Worm (Caenorhabditis elegans) whole organism, L4 larva: Measurements from ENCODE around the gene lir-1.

ENCODE experiments used
- ceh-82 ChIP-seq: sonication (generic microtip); optimal IDR thresholded peaks from 2 replicates; lab custom pipeline; 2017; ENCODE audit warnings: missing biosample characterization, missing genetic modification characterization
- fos-1 ChIP-seq: fragments of 150-350 bp; optimal IDR thresholded peaks from 2 replicates; lab custom pipeline; 2014; ENCODE audit warnings: missing biosample characterization, missing genetic modification characterization
- lin-39 ChIP-seq: fragments of 150-350 bp; optimal IDR thresholded peaks from 2 replicates; lab custom pipeline; 2014; ENCODE audit warnings: missing biosample characterization, missing genetic modification reagents, missing genetic modification characterization
- mes-2 ChIP-seq: sonication (generic microtip); optimal IDR thresholded peaks from 2 replicates; lab custom pipeline; 2016; ENCODE audit warnings: missing genotype, mild to moderate bottlenecking, missing genetic modification characterization, missing compliant biosample characterization; ENCODE audit not compliant: poor library complexity, severe bottlenecking
- nhr-237 ChIP-seq: sonication (generic microtip); optimal IDR thresholded peaks from 2 replicates; lab custom pipeline; 2017; ENCODE audit warnings: missing biosample characterization, missing genetic modification characterization
- nhr-25 ChIP-seq: sonication (generic microtip); optimal IDR thresholded peaks from 2 replicates; lab custom pipeline; 2017; ENCODE audit warnings: missing genetic modification characterization, mild to moderate bottlenecking, missing compliant biosample characterization, antibody characterized with exemption, moderate library complexity, borderline replicate concordance; ENCODE audit not compliant: insufficient read depth
- skn-1 ChIP-seq: fragments of 150-350 bp; optimal IDR thresholded peaks from 2 replicates; lab custom pipeline; 2014; ENCODE audit warnings: missing biosample characterization, missing genetic modification characterization
- snpc-4 ChIP-seq: fragments of 150-350 bp; optimal IDR thresholded peaks from 2 replicates; lab custom pipeline; 2014; ENCODE audit warnings: missing biosample characterization, missing genetic modification characterization
- tag-97 ChIP-seq: fragments of 200-800 bp; sonication (Bioruptor generic); IDR thresholded peaks from 2 replicates; pipeline ENCODE4 v1.3.6; 2022; ENCODE audit warnings: missing genetic modification characterization, missing compliant biosample characterization

DNA sequence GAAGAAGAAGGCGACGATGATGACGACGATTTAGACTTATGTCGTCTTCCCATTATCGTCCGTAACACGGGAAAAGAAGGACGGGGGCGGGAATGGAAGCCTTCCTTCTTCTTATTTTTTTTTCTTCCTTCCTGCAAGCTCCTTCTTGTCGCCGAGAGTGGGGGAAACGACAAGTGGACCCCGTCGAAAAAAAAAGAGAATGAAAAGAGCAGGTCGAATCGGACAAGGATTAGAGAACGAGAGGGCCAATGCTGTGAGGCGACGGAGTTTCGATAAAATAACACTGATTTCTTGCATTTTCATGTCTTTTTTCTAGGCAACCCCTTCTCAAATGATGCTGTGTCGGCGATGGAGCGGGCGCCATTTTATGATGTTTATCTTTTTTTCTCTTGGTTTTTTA is 20.6 kb upstream of the lir-1 start, which contains the start of gene pde-4:
- TF ChIP-seq fos-1 (no peak), nhr-25 (no peak), mes-2 (tag; lab: Kevin White, UChicago) (no peak), skn-1 (tag; lab: Kevin White, UChicago) (no peak), snpc-4 (tag; lab: Kevin White, UChicago) (no peak), lin-39 (no peak), ceh-82 (tag; lab: Kevin White, UChicago) (no peak), tag-97 (GFP tag; lab: Robert Waterston, UW) (no peak), nhr-237 (tag; lab: Kevin White, UChicago) (no peak)
